Worm (Caenorhabditis elegans) whole organism, young adult: Measurements from ENCODE around the gene F31B9.3.

Experiments used
- B0261.1 ChIP-seq: sonication (generic microtip); optimal IDR thresholded peaks from 2 replicates; lab custom pipeline; 2016; ENCODE audit warnings: mild to moderate bottlenecking, missing genetic modification characterization, moderate library complexity, missing compliant biosample characterization
- F22D6.2 ChIP-seq: sonication (generic microtip); optimal IDR thresholded peaks from 2 replicates; lab custom pipeline; 2016; ENCODE audit warnings: mild to moderate bottlenecking, missing genetic modification characterization, missing compliant biosample characterization
- aptf-3 ChIP-seq: fragments of 200-800 bp; sonication (Bioruptor generic); IDR thresholded peaks from 2 replicates; pipeline ENCODE4 v1.3.6; 2022; ENCODE audit warnings: missing genetic modification characterization, missing compliant biosample characterization
- hlh-12 ChIP-seq: sonication (generic microtip); optimal IDR thresholded peaks from 2 replicates; lab custom pipeline; 2016; ENCODE audit warnings: missing genetic modification characterization, missing compliant biosample characterization
- lin-54 ChIP-seq: fragments of 200-800 bp; sonication (Bioruptor generic); optimal IDR thresholded peaks from 2 replicates; lab custom pipeline; 2018; ENCODE audit warnings: mild to moderate bottlenecking, missing genetic modification characterization, missing compliant biosample characterization
- mel-28 ChIP-seq: sonication (generic microtip); optimal IDR thresholded peaks from 2 replicates; lab custom pipeline; 2016; ENCODE audit warnings: borderline replicate concordance, mild to moderate bottlenecking, missing genetic modification characterization, missing compliant biosample characterization
- nhr-120 ChIP-seq: fragments of 200-800 bp; sonication (Bioruptor generic); IDR thresholded peaks from 2 replicates; pipeline ENCODE4 v1.3.6; 2022; ENCODE audit warnings: missing genetic modification characterization, missing compliant biosample characterization
- pha-4 ChIP-seq: fragments of 150-350 bp; sonication (generic microtip); optimal IDR thresholded peaks from 2 replicates; lab custom pipeline; 2014; ENCODE audit warnings: missing biosample characterization, missing genetic modification reagents, missing genetic modification characterization
- rec-8 ChIP-seq, 2 experiments: sonication (generic microtip); optimal IDR thresholded peaks; 2 replicates each; lab custom pipeline; 2016; ENCODE audit warnings: mild to moderate bottlenecking in 2 of 2, missing genetic modification characterization in 2 of 2, missing genetic modification reagents in 2 of 2, missing genotype in 2 of 2, missing biosample characterization in 1 of 2, missing compliant biosample characterization in 1 of 2, moderate library complexity in 1 of 2
- unc-130 ChIP-seq: sonication (generic microtip); optimal IDR thresholded peaks from 2 replicates; lab custom pipeline; 2016; ENCODE audit warnings: missing genetic modification reagents, missing genetic modification characterization, missing compliant biosample characterization

ce11 chrX:15939224-15939623, 15.7 kb downstream of the F31B9.3 start, which contains the start of gene mrp-3:
- no peak for TF ChIP-seq B0261.1 (tag; lab: Kevin White, UChicago)
- no peak for TF ChIP-seq unc-130
- no peak for TF ChIP-seq lin-54 (GFP tag; lab: Kevin White, UChicago)
- TF ChIP-seq mel-28 (tag; lab: Kevin White, UChicago), result no peak
- TF ChIP-seq nhr-120 (GFP tag; lab: Robert Waterston, UW), result no peak
- no peak for TF ChIP-seq pha-4
- no peak for TF ChIP-seq rec-8 (tag; optimal IDR thresholded peaks at IDR 0.05; lab: Kevin White, UChicago)
- no peak for TF ChIP-seq aptf-3 (GFP tag; lab: Robert Waterston, UW)
- TF ChIP-seq F22D6.2 (tag; lab: Kevin White, UChicago), result no peak
- TF ChIP-seq hlh-12, result no peak
